Fruit fly (Drosophila melanogaster): ENCODE data around the gene CG1789.

The CG1789 gene

DNA sequence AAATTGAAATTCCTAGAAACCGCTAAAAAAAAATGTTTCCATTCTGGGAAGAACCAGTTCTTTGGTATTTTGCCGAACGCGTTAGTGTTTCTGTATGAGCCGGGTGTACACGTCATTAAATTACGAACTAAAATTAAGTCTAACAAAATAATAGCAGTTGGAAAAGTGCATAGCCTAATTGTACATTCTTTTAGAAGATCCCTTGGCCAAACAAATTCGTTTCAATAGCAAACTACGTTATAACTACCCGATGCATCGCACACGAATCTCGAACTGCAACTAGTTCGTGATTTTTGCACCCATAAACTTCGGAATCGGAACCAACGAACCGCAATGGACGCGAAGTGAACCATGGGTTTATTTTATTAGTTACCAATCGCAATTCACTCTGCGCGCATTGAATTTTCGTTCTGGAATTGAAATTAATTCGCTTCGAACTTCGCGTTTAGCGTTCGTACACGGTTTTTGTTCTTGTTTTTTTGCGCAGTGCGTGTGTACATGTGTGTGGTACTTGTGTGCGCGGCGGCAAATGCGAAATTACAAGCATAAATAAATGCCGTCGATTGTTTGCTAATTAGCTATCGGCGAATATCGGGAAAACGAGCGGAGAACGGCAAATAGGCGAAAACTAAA, 39.0 kb upstream of the CG1789 start, which contains the start of gene CAH3 (continued):
- TF ChIP-seq CG14667 (GFP tag; IDR thresholded peaks at IDR 0.05) (peak; percentile 80), Sry-β (GFP tag; optimal IDR thresholded peaks at IDR 0.05) (peak; percentile 48), pho (GFP tag; optimal IDR thresholded peaks at IDR 0.05) (peak; percentile 94), CG11723 (GFP tag; optimal IDR thresholded peaks at IDR 0.05) (peak; percentile 92), CG10321 (GFP tag; IDR thresholded peaks at IDR 0.05) (peak; percentile 57), Max (GFP tag; optimal IDR thresholded peaks at IDR 0.05) (peak; percentile 90), Xbp1 (GFP tag; optimal IDR thresholded peaks at IDR 0.05) (peak; percentile 96), CG17361 (GFP tag; IDR thresholded peaks at IDR 0.05) (peak; percentile 96), NC2α (GFP tag; optimal IDR thresholded peaks at IDR 0.05) (peak; percentile 85), CG31224 (GFP tag; IDR thresholded peaks at IDR 0.05) (peak; percentile 85), ab (GFP tag; optimal IDR thresholded peaks at IDR 0.05) (peak; percentile 87), bowl (GFP tag; IDR thresholded peaks at IDR 0.05) (peak; percentile 80), CG9797 (GFP tag; optimal IDR thresholded peaks at IDR 0.05) (peak; percentile 63), nmo (GFP tag; optimal IDR thresholded peaks at IDR 0.05) (peak; percentile 96), HLH3B (GFP tag; IDR thresholded peaks at IDR 0.05) (peak; percentile 89), run (tag; optimal IDR thresholded peaks at IDR 0.05) (peak; percentile 76), Elba2 (GFP tag; optimal IDR thresholded peaks at IDR 0.05) (peak; percentile 22), CG4360 (GFP tag; IDR thresholded peaks at IDR 0.05) (peak; percentile 57; the same call in 1 of the 2 replicates), fd3F (GFP tag; optimal IDR thresholded peaks at IDR 0.05) (peak; percentile 86), CG18619 (GFP tag; optimal IDR thresholded peaks at IDR 0.05) (peak; percentile 93), CG30020 (tag; optimal IDR thresholded peaks at IDR 0.05) (peak; percentile 78), gsb-n (tag; optimal IDR thresholded peaks at IDR 0.05) (peak; percentile 88), CG8359 (GFP tag; optimal IDR thresholded peaks at IDR 0.05; ENCODE audit: borderline replicate concordance) (peak; percentile 71), ash1 (GFP tag; optimal IDR thresholded peaks at IDR 0.05) (peak; percentile 68), CG11093 (GFP tag; IDR thresholded peaks at IDR 0.05) (peak; percentile 78), Pdp1 (GFP tag; optimal IDR thresholded peaks at IDR 0.05) (peak; percentile 90 to 93), CG5953 (GFP tag; IDR thresholded peaks at IDR 0.05) (peak; percentile 86; the same call in 1 of the 2 replicates), so (GFP tag; IDR thresholded peaks at IDR 0.05) (peak; percentile 91), CG10209 (GFP tag; optimal IDR thresholded peaks at IDR 0.05) (peak; percentile 94), dan (GFP tag; IDR thresholded peaks at IDR 0.05) (0 out of 2 replicates have a peak, but pooled peaks have one; percentile 24), croc (GFP tag; conservative IDR thresholded peaks at IDR 0.05) (peak; percentile 88), CG8388 (GFP tag; optimal IDR thresholded peaks at IDR 0.05) (peak; percentile 94), Lpt (GFP tag; optimal IDR thresholded peaks at IDR 0.05) (no peak), Dad (GFP tag; optimal IDR thresholded peaks at IDR 0.05) (peak; percentile 95), Ets65A (GFP tag) (peak; percentile 97), CG34422 (GFP tag; IDR thresholded peaks at IDR 0.05) (peak; percentile 88), gcm (GFP tag; optimal IDR thresholded peaks at IDR 0.05) (peak; percentile 93), CG4617 (GFP tag; optimal IDR thresholded peaks at IDR 0.05; ENCODE audit: borderline replicate concordance) (peak; percentile 70), CG4328 (GFP tag; optimal IDR thresholded peaks at IDR 0.05) (peak; percentile 92), CG1792 (GFP tag; optimal IDR thresholded peaks at IDR 0.05) (peak; percentile 92), ato (GFP tag; IDR thresholded peaks at IDR 0.05; ENCODE audit: partially characterized antibody) (no peak), Hr39 (optimal IDR thresholded peaks at IDR 0.05) (no peak), CG13287 (GFP tag; IDR thresholded peaks at IDR 0.05; ENCODE audit: partially characterized antibody) (no peak), CG17328 (GFP tag; IDR thresholded peaks at IDR 0.05) (peak; percentile 95), zf30C (GFP tag; optimal IDR thresholded peaks at IDR 0.05) (peak; percentile 17), mirr (GFP tag; optimal IDR thresholded peaks at IDR 0.05) (peak; percentile 92), Myb (GFP tag; optimal IDR thresholded peaks at IDR 0.05) (peak; percentile 83), h (optimal IDR thresholded peaks at IDR 0.05) (no peak), ase (GFP tag; IDR thresholded peaks at IDR 0.05) (peak; percentile 85), chm (GFP tag; IDR thresholded peaks at IDR 0.05) (peak; percentile 87), MTF-1 (GFP tag; optimal IDR thresholded peaks at IDR 0.05; ENCODE audit: borderline replicate concordance) (peak; percentile 75)

Data from whole organism, embryonic.